Fruit fly (Drosophila melanogaster) whole organism, embryonic: Measurements from ENCODE around the gene mRpL15.
A peak's percentile ranks its signal among the peaks of the same experiment; 100 is the strongest.

Experiments used
- ATbp ChIP-seq: fragments of 200-800 bp; sonication (Bioruptor generic); optimal IDR thresholded peaks from 2 replicates; lab custom pipeline; 2017; ENCODE audit warnings: missing biosample characterization, mild to moderate bottlenecking, missing genetic modification characterization, missing genetic modification reagents
- Atf3 ChIP-seq: fragments of 200-800 bp; sonication (Bioruptor generic); optimal IDR thresholded peaks from 3 replicates; lab custom pipeline; 2016; ENCODE audit warnings: missing biosample characterization, missing genetic modification characterization
- CG10565 ChIP-seq: fragments of 200-800 bp; sonication (Bioruptor generic); optimal IDR thresholded peaks from 3 replicates; lab custom pipeline; 2016; ENCODE audit warnings: missing biosample characterization, mild to moderate bottlenecking, missing genetic modification characterization
- CG11398 ChIP-seq: fragments of 200-800 bp; sonication (Bioruptor generic); optimal IDR thresholded peaks from 2 replicates; lab custom pipeline; 2016; ENCODE audit warnings: missing biosample characterization, missing genetic modification characterization
- CG12104 ChIP-seq: fragments of 200-800 bp; sonication (Bioruptor generic); optimal IDR thresholded peaks from 3 replicates; lab custom pipeline; 2016; ENCODE audit warnings: missing biosample characterization, missing genetic modification characterization
- CG13424 ChIP-seq: fragments of 200-800 bp; sonication (Bioruptor generic); optimal IDR thresholded peaks from 2 replicates; lab custom pipeline; 2019; ENCODE audit warnings: missing biosample characterization, mild to moderate bottlenecking, missing genetic modification characterization, moderate library complexity
- CG14050 ChIP-seq: fragments of 200-800 bp; sonication (Bioruptor generic); IDR thresholded peaks from 3 replicates; pipeline ENCODE4 v1.3.6; 2022; ENCODE audit warnings: missing biosample characterization, missing genetic modification characterization
- CG14667 ChIP-seq: fragments of 200-800 bp; sonication (Bioruptor generic); IDR thresholded peaks from 2 replicates; pipeline ENCODE4 v1.3.6; 2022; ENCODE audit warnings: missing biosample characterization, missing genetic modification characterization
- CG1603 ChIP-seq: fragments of 200-800 bp; sonication (Bioruptor generic); optimal IDR thresholded peaks from 2 replicates; lab custom pipeline; 2019; ENCODE audit warnings: missing biosample characterization, mild to moderate bottlenecking, missing genetic modification characterization, moderate library complexity
- CG17361 ChIP-seq: fragments of 200-800 bp; sonication (Bioruptor generic); IDR thresholded peaks from 3 replicates; pipeline ENCODE4 v1.3.6; 2022; ENCODE audit warnings: missing biosample characterization, missing genetic modification characterization
- CG17612 ChIP-seq: fragments of 200-800 bp; sonication (Bioruptor generic); IDR thresholded peaks from 2 replicates; pipeline ENCODE4 v1.3.6; 2022; ENCODE audit warnings: missing biosample characterization, missing genetic modification characterization
- CG18619 ChIP-seq: fragments of 200-800 bp; sonication (Bioruptor generic); optimal IDR thresholded peaks from 3 replicates; lab custom pipeline; 2017; ENCODE audit warnings: missing biosample characterization, mild to moderate bottlenecking, missing genetic modification characterization
- CG2875 ChIP-seq: fragments of 200-800 bp; sonication (Bioruptor generic); optimal IDR thresholded peaks from 2 replicates; lab custom pipeline; 2017; ENCODE audit warnings: missing biosample characterization, mild to moderate bottlenecking, missing genetic modification characterization, missing genetic modification reagents
- CG30020 ChIP-seq: fragments of 200-800 bp; optimal IDR thresholded peaks from 2 replicates; lab custom pipeline; 2019; ENCODE audit warnings: missing biosample characterization, mild to moderate bottlenecking, missing genetic modification characterization, moderate library complexity
- CG32532 ChIP-seq: fragments of 200-800 bp; sonication (Bioruptor generic); IDR thresholded peaks from 2 replicates; pipeline ENCODE4 v1.3.6; 2022; ENCODE audit warnings: missing biosample characterization, missing genetic modification characterization
- CG33213 ChIP-seq: fragments of 200-800 bp; sonication (Bioruptor generic); optimal IDR thresholded peaks from 3 replicates; lab custom pipeline; 2016; ENCODE audit warnings: missing biosample characterization, missing genetic modification characterization
- CG4404 ChIP-seq: fragments of 200-800 bp; sonication (Bioruptor generic); IDR thresholded peaks from 2 replicates; pipeline ENCODE4 v1.3.6; 2022; ENCODE audit warnings: missing biosample characterization, missing genetic modification characterization
- CG8388 ChIP-seq: fragments of 200-800 bp; sonication (Bioruptor generic); optimal IDR thresholded peaks from 2 replicates; lab custom pipeline; 2019; ENCODE audit warnings: missing biosample characterization, mild to moderate bottlenecking, missing genetic modification characterization, moderate library complexity
- CG9215 ChIP-seq: fragments of 200-800 bp; sonication (Bioruptor generic); IDR thresholded peaks from 2 replicates; pipeline ENCODE4 v1.3.6; 2022; ENCODE audit warnings: missing biosample characterization, missing genetic modification characterization
- CG9727 ChIP-seq: fragments of 200-800 bp; sonication (Bioruptor generic); optimal IDR thresholded peaks from 3 replicates; lab custom pipeline; 2017; ENCODE audit warnings: missing biosample characterization, mild to moderate bottlenecking, missing genetic modification characterization
- D ChIP-seq, 2 experiments: fragments of 200-800 bp in 1 of 2; fragments of >200 bp in 1 of 2; sonication (Bioruptor generic) in 1 of 2; optimal IDR thresholded peaks; 2 replicates in 1 of 2; 3 replicates in 1 of 2; lab custom pipeline; 2017; ENCODE audit warnings: mild to moderate bottlenecking in 1 of 2, missing biosample characterization in 1 of 2, missing genetic modification characterization in 1 of 2, missing genetic modification reagents in 1 of 2
- Dbx ChIP-seq: fragments of 200-800 bp; sonication (Bioruptor generic); IDR thresholded peaks from 3 replicates; pipeline ENCODE4 v1.3.6; 2022; ENCODE audit warnings: missing biosample characterization, missing genetic modification characterization
- Fer2 ChIP-seq: fragments of 200-800 bp; sonication (Bioruptor generic); optimal IDR thresholded peaks from 2 replicates; lab custom pipeline; 2018; ENCODE audit warnings: missing biosample characterization, mild to moderate bottlenecking, missing genetic modification characterization, moderate library complexity
- HLH4C ChIP-seq: fragments of 200-800 bp; sonication (Bioruptor generic); IDR thresholded peaks from 3 replicates; pipeline ENCODE4 v1.3.6; 2022; ENCODE audit warnings: missing biosample characterization, missing genetic modification characterization; ENCODE audit not compliant: partially characterized antibody
- Lim3 ChIP-seq: fragments of 200-800 bp; sonication (Bioruptor generic); IDR thresholded peaks from 2 replicates; pipeline ENCODE4 v1.3.6; 2022; ENCODE audit warnings: missing biosample characterization, missing genetic modification characterization
- NFAT ChIP-seq: fragments of 200-800 bp; sonication (Bioruptor generic); IDR thresholded peaks from 2 replicates; pipeline ENCODE4 v1.3.6; 2022; ENCODE audit warnings: missing biosample characterization, missing genetic modification characterization
- NK7.1 ChIP-seq: fragments of 200-800 bp; sonication (Bioruptor generic); optimal IDR thresholded peaks from 3 replicates; lab custom pipeline; 2016; ENCODE audit warnings: missing biosample characterization, missing genetic modification characterization
- Poxn ChIP-seq: fragments of 200-800 bp; sonication (Bioruptor generic); IDR thresholded peaks from 2 replicates; pipeline ENCODE4 v1.3.6; 2022; ENCODE audit warnings: missing biosample characterization, missing genetic modification characterization
- Ptx1 ChIP-seq: fragments of 200-800 bp; sonication (Bioruptor generic); IDR thresholded peaks from 2 replicates; pipeline ENCODE4 v1.3.6; 2022; ENCODE audit warnings: missing biosample characterization, missing genetic modification characterization
- Sry-δ ChIP-seq: fragments of 200-800 bp; sonication (Bioruptor generic); optimal IDR thresholded peaks from 2 replicates; lab custom pipeline; 2016; ENCODE audit warnings: missing biosample characterization, missing genetic modification characterization
- cas ChIP-seq: fragments of 200-800 bp; sonication (Bioruptor generic); IDR thresholded peaks from 2 replicates; pipeline ENCODE4 v1.3.6; 2022; ENCODE audit warnings: missing biosample characterization, missing genetic modification characterization
- dati ChIP-seq: fragments of 200-800 bp; sonication (Bioruptor generic); IDR thresholded peaks from 2 replicates; pipeline ENCODE4 v1.3.6; 2022; ENCODE audit warnings: missing biosample characterization, missing genetic modification characterization
- dmrt99B ChIP-seq: fragments of 200-800 bp; sonication (Bioruptor generic); optimal IDR thresholded peaks from 2 replicates; lab custom pipeline; 2018; ENCODE audit warnings: missing biosample characterization, mild to moderate bottlenecking, missing genetic modification characterization, moderate library complexity
- dysf ChIP-seq: fragments of 200-800 bp; sonication (Bioruptor generic); IDR thresholded peaks from 3 replicates; pipeline ENCODE4 v1.3.6; 2022; ENCODE audit warnings: missing biosample characterization, missing genetic modification characterization
- en ChIP-seq: fragments of 200-800 bp; sonication (Bioruptor generic); optimal IDR thresholded peaks from 2 replicates; lab custom pipeline; 2016; ENCODE audit warnings: missing biosample characterization, missing genetic modification characterization
- gcm2 ChIP-seq: fragments of 200-800 bp; sonication (Bioruptor generic); optimal IDR thresholded peaks from 2 replicates; lab custom pipeline; 2016; ENCODE audit warnings: missing biosample characterization, missing genetic modification characterization
- gro ChIP-seq: fragments of 200-800 bp; sonication (Bioruptor generic); optimal IDR thresholded peaks from 2 replicates; lab custom pipeline; 2016; ENCODE audit warnings: missing biosample characterization, missing genetic modification characterization
- h ChIP-seq: fragments of >200 bp; optimal IDR thresholded peaks from 2 replicates; lab custom pipeline; 2017
- hb ChIP-seq: fragments of 200-800 bp; sonication (Bioruptor generic); IDR thresholded peaks from 3 replicates; pipeline ENCODE4 v1.3.6; 2022; ENCODE audit warnings: missing biosample characterization, missing genetic modification characterization; ENCODE audit not compliant: partially characterized antibody
- hbn ChIP-seq: fragments of 200-800 bp; sonication (Bioruptor generic); IDR thresholded peaks from 2 replicates; pipeline ENCODE4 v1.3.6; 2022; ENCODE audit warnings: missing biosample characterization, missing genetic modification characterization; ENCODE audit not compliant: partially characterized antibody
- lbe ChIP-seq: fragments of 200-800 bp; sonication (Bioruptor generic); optimal IDR thresholded peaks from 2 replicates; lab custom pipeline; 2016; ENCODE audit warnings: missing biosample characterization, mild to moderate bottlenecking, missing genetic modification characterization
- lov ChIP-seq, 2 experiments: fragments of 200-800 bp in 1 of 2; fragments of >200 bp in 1 of 2; sonication (Bioruptor generic) in 1 of 2; IDR thresholded peaks in 1 of 2; optimal IDR thresholded peaks in 1 of 2; 2 replicates in 1 of 2; 3 replicates in 1 of 2; pipeline versions ENCODE4 v1.3.6 to Lab custom; 2017 to 2022; ENCODE audit warnings: missing biosample characterization in 1 of 2, missing genetic modification characterization in 1 of 2
- mld ChIP-seq: fragments of 200-800 bp; sonication (Bioruptor generic); IDR thresholded peaks from 3 replicates; pipeline ENCODE4 v1.3.6; 2022; ENCODE audit warnings: missing biosample characterization, missing genetic modification characterization; ENCODE audit not compliant: partially characterized antibody
- odd ChIP-seq: fragments of 200-800 bp; sonication (Bioruptor generic); optimal IDR thresholded peaks from 2 replicates; lab custom pipeline; 2017; ENCODE audit warnings: missing biosample characterization, mild to moderate bottlenecking, missing genetic modification characterization
- ranshi ChIP-seq: fragments of 200-800 bp; sonication (Bioruptor generic); IDR thresholded peaks from 2 replicates; pipeline ENCODE4 v1.3.6; 2022; ENCODE audit warnings: missing biosample characterization, missing genetic modification characterization
- rib ChIP-seq: fragments of 200-800 bp; sonication (Bioruptor generic); IDR thresholded peaks from 2 replicates; pipeline ENCODE4 v1.3.6; 2022; ENCODE audit warnings: missing biosample characterization, missing genetic modification characterization
- sens-2 ChIP-seq: fragments of 200-800 bp; sonication (Bioruptor generic); IDR thresholded peaks from 2 replicates; pipeline ENCODE4 v1.3.6; 2022; ENCODE audit warnings: missing biosample characterization, missing genetic modification characterization
- sna ChIP-seq: fragments of 200-800 bp; sonication (Bioruptor generic); IDR thresholded peaks from 2 replicates; pipeline ENCODE4 v1.3.6; 2022; ENCODE audit warnings: missing biosample characterization, missing genetic modification characterization; ENCODE audit not compliant: partially characterized antibody
- ssp ChIP-seq: fragments of 200-800 bp; sonication (Bioruptor generic); IDR thresholded peaks from 2 replicates; pipeline ENCODE4 v1.3.6; 2022; ENCODE audit warnings: missing biosample characterization, missing genetic modification characterization

The mRpL15 gene

dm6 chr3L:20473021-20473799 lies 37.2 kb upstream of the mRpL15 start, which contains the start of the genes CG32428 and CG5969 (continued):
- no peak for TF ChIP-seq hb (GFP tag; lab: Robert Waterston, UW)
- TF ChIP-seq CG12104: peak; percentile 55
- peak; percentile 52 for TF ChIP-seq Fer2 (tag; lab: Kevin White, UChicago)
- peak; percentile 70 for TF ChIP-seq Ptx1 (GFP tag; lab: Robert Waterston, UW)
- peak; percentile 21 for TF ChIP-seq CG8388
- peak; percentile 70 for TF ChIP-seq CG9727 (GFP tag; lab: Kevin White, UChicago)
- TF ChIP-seq NFAT: peak; percentile 71
- TF ChIP-seq en: no peak
- peak; percentile 54 for TF ChIP-seq dmrt99B (tag; lab: Kevin White, UChicago)
- TF ChIP-seq CG9215 (GFP tag; lab: Robert Waterston, UW): no peak; the same call in 1 of the 2 replicates
- peak; percentile 38 for TF ChIP-seq CG1603 (tag; lab: Kevin White, UChicago)
- no peak for TF ChIP-seq cas (GFP tag; lab: Robert Waterston, UW)
- TF ChIP-seq ATbp (GFP tag; lab: Kevin White, UChicago): no peak
- peak; percentile 54 for TF ChIP-seq CG14667 (GFP tag; lab: Robert Waterston, UW)
- no peak for TF ChIP-seq CG33213 (GFP tag; lab: Kevin White, UChicago)
- TF ChIP-seq CG18619 (GFP tag; lab: Kevin White, UChicago): peak; percentile 58
- peak; percentile 73 for TF ChIP-seq D (optimal IDR thresholded peaks at IDR 0.05; lab: Kevin White, UChicago)
- no peak for TF ChIP-seq D (GFP tag; optimal IDR thresholded peaks at IDR 0.05; lab: Kevin White, UChicago)
- TF ChIP-seq NK7.1: no peak
- no peak for TF ChIP-seq CG11398 (GFP tag; lab: Kevin White, UChicago)
- peak; percentile 84 for TF ChIP-seq CG32532 (GFP tag; lab: Robert Waterston, UW)
- peak; percentile 65 for TF ChIP-seq CG30020
- no peak for TF ChIP-seq CG2875 (GFP tag; lab: Kevin White, UChicago)
- no peak for TF ChIP-seq sna (GFP tag; lab: Robert Waterston, UW)
- peak; percentile 15 for TF ChIP-seq odd (GFP tag; lab: Kevin White, UChicago)
- no peak for TF ChIP-seq Atf3 (GFP tag; lab: Kevin White, UChicago)
- peak; percentile 9 for TF ChIP-seq gro (GFP tag; lab: Kevin White, UChicago)
- TF ChIP-seq mld (GFP tag; lab: Robert Waterston, UW): no peak
- peak; percentile 80; the same call in 2 of the 3 replicates for TF ChIP-seq CG17361 (GFP tag; lab: Robert Waterston, UW)
- peak; percentile 67 for TF ChIP-seq dysf (GFP tag; lab: Robert Waterston, UW)
- peak; percentile 19; the same call in 1 of the 3 replicates for TF ChIP-seq CG14050
- TF ChIP-seq Sry-δ (GFP tag; lab: Kevin White, UChicago): no peak
- TF ChIP-seq Poxn: no peak
- no peak for TF ChIP-seq CG10565 (GFP tag; lab: Kevin White, UChicago)
- no peak for TF ChIP-seq CG17612 (GFP tag; lab: Robert Waterston, UW)
- TF ChIP-seq Lim3: no peak
- peak; percentile 70 for TF ChIP-seq CG13424
- no peak; the same call in 1 of the 2 replicates for TF ChIP-seq ssp (GFP tag; lab: Robert Waterston, UW)
- no peak for TF ChIP-seq h (lab: Kevin White, UChicago)
- no peak for TF ChIP-seq lov (optimal IDR thresholded peaks at IDR 0.05; lab: Kevin White, UChicago)
- TF ChIP-seq lov (GFP tag; IDR thresholded peaks at IDR 0.05; lab: Robert Waterston, UW): no peak
- TF ChIP-seq ranshi (GFP tag; lab: Robert Waterston, UW): peak; percentile 57
- TF ChIP-seq gcm2 (GFP tag; lab: Kevin White, UChicago): no peak
- TF ChIP-seq CG4404 (GFP tag; lab: Robert Waterston, UW): peak; percentile 12; the same call in 1 of the 2 replicates
- peak; percentile 73; the same call in 2 of the 3 replicates for TF ChIP-seq Dbx (GFP tag; lab: Robert Waterston, UW)
- 0 out of 2 replicates have a peak, but pooled peaks have one; percentile 14 for TF ChIP-seq sens-2
- TF ChIP-seq HLH4C (GFP tag; lab: Robert Waterston, UW): 0 out of 3 replicates have a peak, but pooled peaks have one; percentile 8
- peak; percentile 77 for TF ChIP-seq rib (GFP tag; lab: Robert Waterston, UW)
- no peak for TF ChIP-seq hbn
- peak; percentile 54 for TF ChIP-seq lbe (GFP tag; lab: Kevin White, UChicago)
- TF ChIP-seq dati (GFP tag; lab: Robert Waterston, UW): no peak
